Fruit fly (Drosophila melanogaster) whole organism: ENCODE results near the gene CG13050.
A peak's percentile ranks its signal among the peaks of the same experiment; 100 is the strongest.

Experiments used
- CG8478 ChIP-seq: fragments of >200 bp; optimal IDR thresholded peaks from 2 replicates; lab custom pipeline; 2018; ENCODE audit warnings: inconsistent platforms
- Dll ChIP-seq: fragments of >200 bp; optimal IDR thresholded peaks from 2 replicates; lab custom pipeline; 2017
- EcR ChIP-seq, 2 experiments: fragments of >200 bp; optimal IDR thresholded peaks; 2 replicates each; lab custom pipeline; 2017; ENCODE audit warnings: missing biosample characterization in 2 of 2, missing genetic modification characterization in 2 of 2, missing genetic modification reagents in 2 of 2
- pan ChIP-seq: fragments of >200 bp; optimal IDR thresholded peaks from 2 replicates; lab custom pipeline; 2017
- psq ChIP-seq: fragments of >200 bp; optimal IDR thresholded peaks from 2 replicates; lab custom pipeline; 2017
- usp ChIP-seq: fragments of >200 bp; optimal IDR thresholded peaks from 2 replicates; lab custom pipeline; 2017; ENCODE audit warnings: missing biosample characterization, missing genetic modification characterization, mixed read lengths

CG13050 gene

DNA sequence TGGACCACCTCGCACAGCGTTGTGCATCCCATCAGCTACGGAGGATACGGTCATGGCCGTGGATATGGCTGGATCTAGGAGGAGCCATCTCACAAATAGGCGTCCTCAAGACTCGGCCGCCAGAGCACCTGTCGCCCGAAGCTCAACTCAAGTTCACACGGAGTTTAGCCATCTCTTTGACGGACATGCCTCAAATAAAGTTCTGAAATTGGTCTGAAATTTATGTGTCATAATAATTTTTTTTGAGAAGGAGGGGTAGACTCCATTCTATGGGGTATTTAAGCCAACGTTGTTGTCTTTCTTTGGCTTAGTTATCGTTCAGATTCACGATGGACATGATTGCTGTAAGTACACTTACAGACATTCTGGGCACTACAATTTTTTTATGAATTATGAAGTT, 16.0 kb downstream of the CG13050 start, which contains the start of gene CG13070:
TSS of gene CG13070 (plus strand) at position 301 of the 400 bp plus-strand sequence.
- TF ChIP-seq usp, result no peak
- TF ChIP-seq EcR (GFP tag; optimal IDR thresholded peaks at IDR 0.05; lab: Kevin White, UChicago), result no peak
- TF ChIP-seq pan, result no peak
- TF ChIP-seq psq, result no peak
- no peak for TF ChIP-seq CG8478 (lab: Kevin White, UChicago)
- TF ChIP-seq Dll, result no peak

DNA sequence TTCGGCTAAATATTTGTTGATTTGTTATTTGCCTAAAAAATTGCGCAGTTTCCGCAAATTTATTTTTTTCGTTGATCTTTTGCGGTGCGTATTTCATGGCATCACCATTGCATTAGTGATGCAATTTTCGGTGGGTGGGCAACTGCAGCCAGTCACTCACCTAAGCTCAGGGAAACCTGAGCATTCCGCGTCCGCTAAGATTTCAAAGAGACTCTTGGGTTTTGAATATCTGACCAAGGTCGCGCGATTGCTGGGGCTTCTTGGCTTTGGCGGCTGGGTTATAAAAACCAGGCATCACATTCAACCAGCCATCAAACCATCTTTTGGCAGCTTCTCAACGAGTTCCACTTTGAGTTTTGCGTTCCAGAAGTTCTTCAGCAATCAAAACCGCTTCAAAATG, 16.6 kb downstream of the CG13050 start, which contains the start of gene CG13071:
TSS of gene CG13071 (plus strand) at position 301 of the 400 bp plus-strand sequence.
- no peak for TF ChIP-seq usp
- no peak for TF ChIP-seq CG8478 (lab: Kevin White, UChicago)
- no peak for TF ChIP-seq pan
- no peak for TF ChIP-seq EcR (GFP tag; optimal IDR thresholded peaks at IDR 0.05; lab: Kevin White, UChicago)
- no peak for TF ChIP-seq psq
- no peak for TF ChIP-seq Dll

dm6 chr3L:16261505-16261904, 17.6 kb downstream of the CG13050 start, which contains the start of gene CG34247:
TSS of gene CG34247 (minus strand) at chr3L:16261605.
- TF ChIP-seq Dll (no peak), psq (no peak), EcR (GFP tag; optimal IDR thresholded peaks at IDR 0.05; lab: Kevin White, UChicago) (no peak), usp (no peak), CG8478 (lab: Kevin White, UChicago) (no peak), pan (no peak)

DNA sequence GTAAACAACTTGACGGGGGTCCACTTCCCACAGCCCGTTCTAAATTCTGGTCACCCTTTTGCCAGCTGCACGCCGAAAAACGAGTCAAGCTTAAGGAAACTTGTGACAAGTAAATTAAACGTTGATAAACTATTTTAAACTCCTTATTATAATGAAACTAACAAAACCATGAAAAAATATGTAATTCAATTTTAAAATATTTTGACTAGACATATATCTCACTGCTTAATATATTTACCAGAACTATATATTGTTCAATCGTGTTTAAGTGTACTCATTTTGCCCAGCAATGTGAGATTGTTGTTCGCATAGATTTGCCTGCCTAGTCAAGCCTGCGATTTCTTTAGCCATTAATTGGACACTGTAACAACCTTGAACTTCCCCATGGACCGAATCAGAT, 19.5 kb downstream of the CG13050 start, which contains the start of gene CG13053:
TSS of gene CG13053 (minus strand) at position 171 of the 400 bp plus-strand sequence.
- no peak for TF ChIP-seq CG8478 (lab: Kevin White, UChicago)
- no peak for TF ChIP-seq usp
- no peak for TF ChIP-seq EcR (GFP tag; optimal IDR thresholded peaks at IDR 0.05; lab: Kevin White, UChicago)
- TF ChIP-seq pan, result no peak
- no peak for TF ChIP-seq Dll
- no peak for TF ChIP-seq psq

dm6 chr3L:16257118-16257627, 21.9 kb downstream of the CG13050 start, which contains the start of gene CG13054:
TSS of gene CG13054 (minus strand) at chr3L:16257191.
- TF ChIP-seq pan, result no peak
- no peak for TF ChIP-seq EcR (GFP tag; optimal IDR thresholded peaks at IDR 0.05; lab: Kevin White, UChicago)
- no peak for TF ChIP-seq Dll
- TF ChIP-seq psq, result no peak

dm6 chr3L:16252255-16252654, 26.8 kb downstream of the CG13050 start, which contains the start of gene CG13055:
TSS of gene CG13055 (minus strand) at chr3L:16252355.
- no peak for TF ChIP-seq usp
- no peak for TF ChIP-seq pan
- TF ChIP-seq Dll, result no peak
- no peak for TF ChIP-seq psq
- TF ChIP-seq CG8478 (lab: Kevin White, UChicago), result no peak
- TF ChIP-seq EcR (GFP tag; optimal IDR thresholded peaks at IDR 0.05; lab: Kevin White, UChicago), result no peak

dm6 chr3L:16241296-16241695, 37.8 kb downstream of the CG13050 start:
- peak in 1 of 2 experiments; percentile 61 for TF ChIP-seq EcR (GFP tag; optimal IDR thresholded peaks at IDR 0.05; lab: Kevin White, UChicago)
- TF ChIP-seq pan, result no peak

dm6 chr3L:16233850-16234494, 45.1 kb downstream of the CG13050 start:
- TF ChIP-seq usp, result no peak

DNA sequence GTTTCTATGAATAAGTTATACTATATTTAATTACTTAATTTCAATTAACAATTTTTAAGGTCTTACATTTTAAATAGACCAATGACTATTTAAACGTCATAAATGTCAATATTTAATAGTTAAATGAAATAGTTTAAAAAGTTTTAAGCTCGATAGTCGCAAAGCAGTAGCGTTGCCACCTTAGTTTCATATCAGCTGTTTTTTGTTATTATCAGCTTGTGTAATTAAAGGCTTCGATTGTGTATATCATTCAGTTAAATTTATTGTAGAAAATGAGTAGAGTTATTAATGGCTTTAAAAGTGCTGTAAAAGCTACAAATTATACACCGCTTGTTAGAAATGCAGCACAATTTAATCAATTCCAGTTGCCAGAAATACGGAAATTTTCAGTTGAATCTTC, 46.1 kb downstream of the CG13050 start, which contains the start of gene Hsc20:
TSS of gene Hsc20 (plus strand) at position 204 of the 400 bp plus-strand sequence.
- TF ChIP-seq psq (no peak), pan (no peak), Dll (no peak), usp (no peak), EcR (GFP tag; optimal IDR thresholded peaks at IDR 0.05; lab: Kevin White, UChicago) (no peak), CG8478 (lab: Kevin White, UChicago) (no peak)

dm6 chr3L:16231857-16232256, 47.2 kb downstream of the CG13050 start, which contains the start of the genes PDCD-5 and MED10:
TSS of gene PDCD-5 (minus strand) at chr3L:16232038.
TSS of gene MED10 (plus strand) at chr3L:16232084.
- TF ChIP-seq usp, result no peak
- no peak for TF ChIP-seq CG8478 (lab: Kevin White, UChicago)
- no peak for TF ChIP-seq EcR (GFP tag; optimal IDR thresholded peaks at IDR 0.05; lab: Kevin White, UChicago)
- no peak for TF ChIP-seq Dll
- TF ChIP-seq psq, result no peak
- TF ChIP-seq pan, result no peak

- TF ChIP-seq pan (no peak), EcR (GFP tag; optimal IDR thresholded peaks at IDR 0.05; lab: Kevin White, UChicago) (no peak), Dll (no peak), usp (no peak), psq (no peak), CG8478 (lab: Kevin White, UChicago) (no peak)
These were observed 50.3 kb downstream of the CG13050 start, which contains the start of gene Tmx3 for dm6 chr3L:16228659-16229205. TSS of gene Tmx3 (plus strand) at chr3L:16229100.
